Fruit fly (Drosophila melanogaster): Measurements from ENCODE around the gene vrs.
A peak's percentile ranks its signal among the peaks of the same experiment; 100 is the strongest.

Gene vrs

dm6 chr3R:12402935-12403334 is 44.5 kb upstream of the vrs start (continued):
- TF ChIP-seq CG16813 (GFP tag; IDR thresholded peaks at IDR 0.05; ENCODE audit: partially characterized antibody) = 0 out of 3 replicates have a peak, but pooled peaks have one; percentile 32
- peak; percentile 92 for TF ChIP-seq gcm2 (GFP tag; optimal IDR thresholded peaks at IDR 0.05)
- TF ChIP-seq CG10321 (GFP tag; IDR thresholded peaks at IDR 0.05) = peak; percentile 81
- peak; percentile 100 for TF ChIP-seq Max (GFP tag; optimal IDR thresholded peaks at IDR 0.05)
- TF ChIP-seq CG1792 (GFP tag; optimal IDR thresholded peaks at IDR 0.05) = peak; percentile 97
- peak; percentile 99 for TF ChIP-seq Xrp1 (GFP tag; IDR thresholded peaks at IDR 0.05)
- TF ChIP-seq Ravus (GFP tag; IDR thresholded peaks at IDR 0.05) = peak; percentile 86
- TF ChIP-seq CHES-1-like (GFP tag; optimal IDR thresholded peaks at IDR 0.05) = peak; percentile 90
- peak; percentile 99 for TF ChIP-seq CG13894 (tag; optimal IDR thresholded peaks at IDR 0.05)
- TF ChIP-seq CG33213 (GFP tag; optimal IDR thresholded peaks at IDR 0.05) = peak; percentile 99
- TF ChIP-seq CG8924 (tag; optimal IDR thresholded peaks at IDR 0.05) = peak; percentile 99
- peak; percentile 98 for TF ChIP-seq Fer1 (GFP tag; optimal IDR thresholded peaks at IDR 0.05)
- peak; percentile 90 for TF ChIP-seq Atf-2 (GFP tag; optimal IDR thresholded peaks at IDR 0.05)
- peak; percentile 94 for TF ChIP-seq Chrac-16 (GFP tag; optimal IDR thresholded peaks at IDR 0.05)
- TF ChIP-seq crc (GFP tag; optimal IDR thresholded peaks at IDR 0.05) = peak; percentile 91
- TF ChIP-seq tin (GFP tag; optimal IDR thresholded peaks at IDR 0.05) = peak; percentile 100
- peak; percentile 85 for TF ChIP-seq ash1 (GFP tag; optimal IDR thresholded peaks at IDR 0.05)
- no peak for TF ChIP-seq nerfin-2 (GFP tag; IDR thresholded peaks at IDR 0.05; ENCODE audit: partially characterized antibody)
- peak; percentile 90 for TF ChIP-seq aop (GFP tag; IDR thresholded peaks at IDR 0.05)
- TF ChIP-seq gfzf (GFP tag; optimal IDR thresholded peaks at IDR 0.05) = peak; percentile 23
- peak; percentile 99 for TF ChIP-seq CG2712 (tag; optimal IDR thresholded peaks at IDR 0.05)
- peak; percentile 79 to 99 for TF ChIP-seq bsh (GFP tag; optimal IDR thresholded peaks at IDR 0.05)
- peak; percentile 57; the same call in 1 of the 2 replicates for TF ChIP-seq ham (GFP tag; IDR thresholded peaks at IDR 0.05)
- TF ChIP-seq PHDP (tag; optimal IDR thresholded peaks at IDR 0.05) = peak; percentile 99
- TF ChIP-seq lov (optimal IDR thresholded peaks at IDR 0.05) = no peak
- TF ChIP-seq lov (GFP tag; IDR thresholded peaks at IDR 0.05) = peak; percentile 98
- TF ChIP-seq fru (optimal IDR thresholded peaks at IDR 0.05) = no peak
- peak; percentile 98 for TF ChIP-seq ind (GFP tag; optimal IDR thresholded peaks at IDR 0.05)
- TF ChIP-seq hkb (optimal IDR thresholded peaks at IDR 0.05) = no peak
- TF ChIP-seq hkb (GFP tag; IDR thresholded peaks at IDR 0.05) = peak; percentile 99
- TF ChIP-seq CG7745 (tag; optimal IDR thresholded peaks at IDR 0.05) = peak; percentile 92
- TF ChIP-seq CG2875 (GFP tag; optimal IDR thresholded peaks at IDR 0.05) = peak; percentile 94
- peak; percentile 98 for TF ChIP-seq B-H2 (GFP tag; optimal IDR thresholded peaks at IDR 0.05)
- TF ChIP-seq Neu2 (GFP tag; optimal IDR thresholded peaks at IDR 0.05; ENCODE audit: borderline replicate concordance) = peak; percentile 86
- peak; percentile 99 for TF ChIP-seq CG31441 (GFP tag; IDR thresholded peaks at IDR 0.05)
- TF ChIP-seq chif (GFP tag; optimal IDR thresholded peaks at IDR 0.05) = peak; percentile 95 to 99
- peak; percentile 94 for TF ChIP-seq CG18619 (GFP tag; optimal IDR thresholded peaks at IDR 0.05)
- peak; percentile 70 for TF ChIP-seq Myb (GFP tag; optimal IDR thresholded peaks at IDR 0.05)
- 0 out of 3 replicates have a peak, but pooled peaks have one; percentile 19 for TF ChIP-seq knrl (GFP tag; IDR thresholded peaks at IDR 0.05; ENCODE audit: partially characterized antibody)
- TF ChIP-seq so (GFP tag; IDR thresholded peaks at IDR 0.05) = peak; percentile 98
- TF ChIP-seq CG30020 (tag; optimal IDR thresholded peaks at IDR 0.05) = peak; percentile 90
- peak; percentile 100 for TF ChIP-seq CG10267 (tag; optimal IDR thresholded peaks at IDR 0.05)

- TF ChIP-seq ara (GFP tag; IDR thresholded peaks at IDR 0.05) = no peak
- TF ChIP-seq hth (optimal IDR thresholded peaks at IDR 0.05) = no peak
- no peak for TF ChIP-seq CG12299 (tag; optimal IDR thresholded peaks at IDR 0.05)
- peak; percentile 3 for TF ChIP-seq D19A (tag; optimal IDR thresholded peaks at IDR 0.05)
- no peak for TF ChIP-seq btn (GFP tag; optimal IDR thresholded peaks at IDR 0.05)
- no peak for TF ChIP-seq CG14441 (GFP tag; IDR thresholded peaks at IDR 0.05)
- no peak for TF ChIP-seq Deaf1 (tag; optimal IDR thresholded peaks at IDR 0.05)
- TF ChIP-seq CG10431 (GFP tag; optimal IDR thresholded peaks at IDR 0.05) = no peak
- TF ChIP-seq CrebB (tag; optimal IDR thresholded peaks at IDR 0.05) = no peak
- peak; percentile 54 for TF ChIP-seq CG34376 (GFP tag; optimal IDR thresholded peaks at IDR 0.05)
- TF ChIP-seq CG31388 (GFP tag; optimal IDR thresholded peaks at IDR 0.05) = no peak
- TF ChIP-seq ro (GFP tag; IDR thresholded peaks at IDR 0.05) = no peak
- no peak for TF ChIP-seq CG15514 (GFP tag; optimal IDR thresholded peaks at IDR 0.05)
Measured at dm6 chr3R:12405134-12405533, 42.3 kb upstream of the vrs start.
